Fruit fly (Drosophila melanogaster): ENCODE data around the gene Tspo.

Gene Tspo

DNA sequence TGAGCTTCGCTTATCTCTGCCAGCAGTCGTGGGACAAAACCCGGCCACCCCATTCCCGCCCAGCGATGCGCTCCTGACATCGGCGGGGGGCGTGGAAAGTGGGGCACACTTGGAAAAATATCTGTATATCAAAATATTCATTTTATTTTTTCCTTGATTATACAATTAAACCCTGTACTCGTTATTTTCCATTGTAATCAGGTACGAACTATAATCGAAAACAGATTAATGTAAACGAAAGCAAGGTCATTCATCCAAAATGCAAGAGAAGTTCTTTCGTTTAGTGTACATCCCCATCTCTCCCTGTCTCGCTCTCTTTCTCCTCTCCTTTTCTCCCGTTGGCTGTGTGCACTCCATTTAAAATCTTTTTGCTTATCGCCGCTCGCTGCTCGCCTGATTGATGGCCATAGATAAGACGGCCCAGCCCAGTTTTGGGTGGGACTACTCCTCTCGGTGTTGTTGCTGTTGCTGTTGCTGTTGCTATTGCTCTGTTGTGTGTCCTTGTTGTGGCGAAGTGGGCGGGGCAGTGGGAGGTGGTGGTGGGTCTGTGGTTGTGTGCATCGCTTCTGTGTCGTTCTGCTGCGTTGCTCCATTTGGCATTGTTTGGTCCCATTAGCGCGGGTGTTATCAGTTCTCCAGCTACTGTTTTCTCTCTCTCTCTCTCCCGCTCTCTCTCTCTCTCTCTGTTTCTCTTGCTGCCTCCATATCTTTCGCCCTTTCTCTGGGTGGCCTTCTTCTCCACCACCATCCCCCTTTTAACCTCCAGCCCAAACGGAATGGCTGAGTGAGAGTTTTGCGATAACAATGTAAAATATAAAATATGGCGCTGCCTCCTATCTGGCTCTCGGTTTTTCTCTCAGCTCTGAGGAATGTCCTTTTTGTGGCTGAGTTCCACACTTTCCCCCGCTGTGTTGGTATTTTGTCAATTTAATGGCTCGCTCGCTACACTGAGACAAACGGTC is 43.1 kb upstream of the Tspo start (continued):
- TF ChIP-seq NC2β (GFP tag; optimal IDR thresholded peaks at IDR 0.05) (peak; percentile 67), CG13894 (tag; optimal IDR thresholded peaks at IDR 0.05) (peak; percentile 41), CG30020 (tag; optimal IDR thresholded peaks at IDR 0.05) (no peak), ATbp (GFP tag; optimal IDR thresholded peaks at IDR 0.05) (peak; percentile 86), CG31388 (GFP tag; optimal IDR thresholded peaks at IDR 0.05) (no peak), CG32767 (GFP tag; IDR thresholded peaks at IDR 0.05) (peak; percentile 40; the same call in 1 of the 2 replicates), Sox102F (GFP tag; optimal IDR thresholded peaks at IDR 0.05) (peak; percentile 89), dysf (GFP tag; IDR thresholded peaks at IDR 0.05) (peak; percentile 77), Mrtf (GFP tag; IDR thresholded peaks at IDR 0.05) (0 out of 3 replicates have a peak, but pooled peaks have one; percentile 69), CG9437 (GFP tag; optimal IDR thresholded peaks at IDR 0.05) (peak; percentile 50), en (GFP tag; optimal IDR thresholded peaks at IDR 0.05) (peak; percentile 50), corto (GFP tag; optimal IDR thresholded peaks at IDR 0.05) (no peak), Side (GFP tag; optimal IDR thresholded peaks at IDR 0.05) (peak; percentile 59), pnt (GFP tag; optimal IDR thresholded peaks at IDR 0.05) (peak; percentile 70), CG11696 (GFP tag; IDR thresholded peaks at IDR 0.05) (no peak), MBD-R2 (GFP tag; IDR thresholded peaks at IDR 0.05) (peak; percentile 34; the same call in 1 of the 2 replicates), HLH54F (GFP tag; optimal IDR thresholded peaks at IDR 0.05) (peak; percentile 27), ERR (GFP tag; optimal IDR thresholded peaks at IDR 0.05) (no peak), CG8388 (GFP tag; optimal IDR thresholded peaks at IDR 0.05) (peak; percentile 79), CG3407 (GFP tag; optimal IDR thresholded peaks at IDR 0.05) (peak; percentile 68), Poxn (GFP tag; IDR thresholded peaks at IDR 0.05) (no peak), CG3065 (GFP tag; optimal IDR thresholded peaks at IDR 0.05) (peak; percentile 39), danr (GFP tag; IDR thresholded peaks at IDR 0.05) (0 out of 2 replicates have a peak, but pooled peaks have one; percentile 24), HLHmδ (GFP tag; optimal IDR thresholded peaks at IDR 0.05) (no peak), zfh1 (GFP tag; IDR thresholded peaks at IDR 0.05) (peak; percentile 81), CG4404 (GFP tag; IDR thresholded peaks at IDR 0.05) (peak; percentile 71), CG5245 (GFP tag; optimal IDR thresholded peaks at IDR 0.05) (peak; percentile 72), CG6254 (GFP tag; optimal IDR thresholded peaks at IDR 0.05) (peak; percentile 78), CG17359 (tag; optimal IDR thresholded peaks at IDR 0.05) (peak; percentile 89), tio (GFP tag; optimal IDR thresholded peaks at IDR 0.05) (peak; percentile 60), ab (GFP tag; optimal IDR thresholded peaks at IDR 0.05) (peak; percentile 9), chif (GFP tag; optimal IDR thresholded peaks at IDR 0.05) (peak; percentile 72 to 80), gt (GFP tag; IDR thresholded peaks at IDR 0.05) (peak; percentile 47; the same call in 1 of the 2 replicates), ac (GFP tag; optimal IDR thresholded peaks at IDR 0.05) (no peak), pfk (GFP tag; optimal IDR thresholded peaks at IDR 0.05) (no peak), CG14014 (GFP tag; IDR thresholded peaks at IDR 0.05) (peak; percentile 75), fd64A (GFP tag; optimal IDR thresholded peaks at IDR 0.05) (peak; percentile 40), Spps (tag; optimal IDR thresholded peaks at IDR 0.05) (peak; percentile 70), CG2116 (GFP tag; optimal IDR thresholded peaks at IDR 0.05) (peak; percentile 35), esg (GFP tag; conservative IDR thresholded peaks at IDR 0.05) (peak; percentile 61), hkb (optimal IDR thresholded peaks at IDR 0.05) (no peak), hkb (GFP tag; IDR thresholded peaks at IDR 0.05) (peak; percentile 84), Lim3 (GFP tag; IDR thresholded peaks at IDR 0.05) (peak; percentile 47; the same call in 1 of the 2 replicates), Bgb (GFP tag; IDR thresholded peaks at IDR 0.05; ENCODE audit: partially characterized antibody) (no peak), CG1603 (tag; optimal IDR thresholded peaks at IDR 0.05) (peak; percentile 94), Awh (GFP tag; IDR thresholded peaks at IDR 0.05) (peak; percentile 81), Sry-β (GFP tag; optimal IDR thresholded peaks at IDR 0.05) (no peak), CG12104 (GFP tag; optimal IDR thresholded peaks at IDR 0.05) (peak; percentile 59), jumu (GFP tag; optimal IDR thresholded peaks at IDR 0.05) (peak; percentile 37)
